Worm (Caenorhabditis elegans): ENCODE results near the gene maa-1.

maa-1 gene

ce11 chrIII:11822407-11822806 lies at the start of gene maa-1:
Gene maa-1, minus strand, starts transcription at chrIII:11822526.
- TF ChIP-seq ceh-28 (tag; optimal IDR thresholded peaks at IDR 0.05) (peak; percentile 7), mdl-1 (tag; optimal IDR thresholded peaks at IDR 0.05) (no peak), pha-4 (tag; optimal IDR thresholded peaks at IDR 0.05) (peak; percentile 68), pqm-1 (tag; optimal IDR thresholded peaks at IDR 0.05) (peak; percentile 78), lsy-12 (tag; optimal IDR thresholded peaks at IDR 0.05) (no peak), elt-2 (tag; optimal IDR thresholded peaks at IDR 0.05) (peak; percentile 89), fos-1 (tag; optimal IDR thresholded peaks at IDR 0.05) (no peak)

- TF ChIP-seq egl-27 (tag; optimal IDR thresholded peaks at IDR 0.05) (no peak), tbx-2 (tag; optimal IDR thresholded peaks at IDR 0.05) (no peak), unc-62 (GFP tag; optimal IDR thresholded peaks at IDR 0.05) (no peak), nhr-23 (tag; optimal IDR thresholded peaks at IDR 0.05) (no peak), mdl-1 (tag; optimal IDR thresholded peaks at IDR 0.05) (no peak), nhr-43 (tag; optimal IDR thresholded peaks at IDR 0.05; ENCODE audit: poor library complexity, severe bottlenecking) (no peak), elt-1 (tag; optimal IDR thresholded peaks at IDR 0.05) (no peak), nhr-28 (tag; optimal IDR thresholded peaks at IDR 0.05) (no peak), ceh-16 (tag; optimal IDR thresholded peaks at IDR 0.05) (no peak), ceh-82 (tag; optimal IDR thresholded peaks at IDR 0.05) (no peak), ztf-4 (tag; optimal IDR thresholded peaks at IDR 0.05) (no peak), lin-15B (tag; optimal IDR thresholded peaks at IDR 0.05) (no peak), skn-1 (tag; optimal IDR thresholded peaks at IDR 0.05) (no peak), ceh-9 (tag; optimal IDR thresholded peaks at IDR 0.05) (no peak), daf-12 (tag; optimal IDR thresholded peaks at IDR 0.05) (no peak), aly-2 (tag; optimal IDR thresholded peaks at IDR 0.05) (no peak), lin-39 (tag; optimal IDR thresholded peaks at IDR 0.05) (no peak), fkh-10 (GFP tag; optimal IDR thresholded peaks at IDR 0.05) (no peak), lsy-12 (tag; optimal IDR thresholded peaks at IDR 0.05) (no peak), nhr-11 (tag; optimal IDR thresholded peaks at IDR 0.05) (no peak)
These were observed 49.3 kb upstream of the maa-1 start for ce11 chrIII:11871617-11872016.

ce11 chrIII:11870009-11870408 lies 47.7 kb upstream of the maa-1 start:
- TF ChIP-seq nhr-28 (tag; optimal IDR thresholded peaks at IDR 0.05) (no peak), elt-3 (tag; optimal IDR thresholded peaks at IDR 0.05) (no peak), lsy-12 (tag; optimal IDR thresholded peaks at IDR 0.05) (peak; percentile 64), lin-39 (tag; optimal IDR thresholded peaks at IDR 0.05) (peak; percentile 95), unc-62 (GFP tag; optimal IDR thresholded peaks at IDR 0.05) (no peak), daf-12 (tag; optimal IDR thresholded peaks at IDR 0.05) (no peak), nhr-67 (tag; optimal IDR thresholded peaks at IDR 0.05) (no peak), mdl-1 (tag; optimal IDR thresholded peaks at IDR 0.05) (no peak), nhr-25 (tag; optimal IDR thresholded peaks at IDR 0.05) (peak; percentile 74), nhr-23 (tag; optimal IDR thresholded peaks at IDR 0.05) (peak; percentile 79), hmg-11 (tag; optimal IDR thresholded peaks at IDR 0.05) (peak; percentile 82), ama-1 (optimal IDR thresholded peaks at IDR 0.05) (peak; percentile 43), aly-2 (tag; optimal IDR thresholded peaks at IDR 0.05) (no peak), elt-2 (tag; optimal IDR thresholded peaks at IDR 0.05) (peak; percentile 65), nfya-1 (tag; optimal IDR thresholded peaks at IDR 0.05; ENCODE audit: insufficient read depth) (peak; percentile 97), ztf-11 (tag; optimal IDR thresholded peaks at IDR 0.05) (no peak), nhr-237 (tag; optimal IDR thresholded peaks at IDR 0.05) (no peak), ZK546.5 (tag; optimal IDR thresholded peaks at IDR 0.05) (no peak), eor-1 (tag; optimal IDR thresholded peaks at IDR 0.05) (no peak), tbx-2 (tag; optimal IDR thresholded peaks at IDR 0.05) (peak; percentile 25), pqm-1 (tag; optimal IDR thresholded peaks at IDR 0.05) (peak; percentile 61), nhr-43 (tag; optimal IDR thresholded peaks at IDR 0.05; ENCODE audit: poor library complexity, severe bottlenecking) (peak; percentile 86), elt-1 (tag; optimal IDR thresholded peaks at IDR 0.05) (no peak), mml-1 (tag; optimal IDR thresholded peaks at IDR 0.05) (no peak), ztf-4 (tag; optimal IDR thresholded peaks at IDR 0.05) (no peak), ceh-9 (tag; optimal IDR thresholded peaks at IDR 0.05) (no peak), skn-1 (tag; optimal IDR thresholded peaks at IDR 0.05) (peak; percentile 53), fkh-10 (GFP tag; optimal IDR thresholded peaks at IDR 0.05) (peak; percentile 68), fkh-2 (tag; optimal IDR thresholded peaks at IDR 0.05) (peak; percentile 23), egl-5 (tag; optimal IDR thresholded peaks at IDR 0.05) (peak; percentile 86), ceh-16 (tag; optimal IDR thresholded peaks at IDR 0.05) (peak; percentile 24), ceh-82 (tag; optimal IDR thresholded peaks at IDR 0.05) (no peak), fos-1 (tag; optimal IDR thresholded peaks at IDR 0.05) (no peak), snpc-4 (tag; optimal IDR thresholded peaks at IDR 0.05) (peak; percentile 97), sea-2 (GFP tag; optimal IDR thresholded peaks at IDR 0.05) (no peak), egl-27 (tag; optimal IDR thresholded peaks at IDR 0.05) (peak; percentile 7), R02D3.7 (tag; optimal IDR thresholded peaks at IDR 0.05) (peak; percentile 47), ceh-28 (tag; optimal IDR thresholded peaks at IDR 0.05) (peak; percentile 50), unc-39 (tag; optimal IDR thresholded peaks at IDR 0.05) (no peak), nhr-77 (tag; optimal IDR thresholded peaks at IDR 0.05) (no peak), zag-1 (tag; optimal IDR thresholded peaks at IDR 0.05) (no peak), pha-4 (tag; optimal IDR thresholded peaks at IDR 0.05) (peak; percentile 96), nhr-76 (tag; optimal IDR thresholded peaks at IDR 0.05) (no peak), nhr-12 (tag; optimal IDR thresholded peaks at IDR 0.05) (no peak), lin-15B (tag; optimal IDR thresholded peaks at IDR 0.05) (peak; percentile 97), nhr-11 (tag; optimal IDR thresholded peaks at IDR 0.05) (no peak)

Measured in whole organism, L3 larva.